Worm (Caenorhabditis elegans): ENCODE results near the gene F59F3.6.

DNA sequence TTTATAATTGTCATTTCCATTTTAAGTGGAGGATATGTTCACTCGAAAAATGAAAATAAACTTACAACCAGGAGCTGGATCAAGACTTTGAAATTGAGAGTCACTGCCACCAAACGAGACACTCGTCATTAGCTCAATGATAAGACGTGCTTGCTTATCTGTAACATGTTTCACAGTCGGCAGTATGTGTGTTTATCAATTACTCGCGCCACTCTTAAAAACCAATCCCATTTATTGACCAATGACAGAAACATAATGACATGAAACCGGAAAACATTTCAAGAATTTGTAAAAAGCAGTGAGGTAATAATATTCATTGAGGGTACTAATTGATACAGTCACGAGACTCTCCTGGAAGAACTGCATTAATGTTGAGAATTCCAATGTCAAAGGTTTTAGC, 9.0 kb upstream of the F59F3.6 start, which contains the start of gene del-5:
- TF ChIP-seq ama-1 (optimal IDR thresholded peaks at IDR 0.05) (no peak), mep-1 (tag; optimal IDR thresholded peaks at IDR 0.05) (no peak)

Measured in whole organism, L1 larva.